Worm (Caenorhabditis elegans) whole organism, L3 larva: Measurements from ENCODE around the gene R10E4.9.
A peak's percentile ranks its signal among the peaks of the same experiment; 100 is the strongest.

Experiments
- ZK546.5 ChIP-seq: sonication (generic microtip); optimal IDR thresholded peaks from 2 replicates; lab custom pipeline; 2017; ENCODE audit warnings: missing biosample characterization, missing genetic modification characterization
- aly-2 ChIP-seq: fragments of 150-350 bp; optimal IDR thresholded peaks from 2 replicates; lab custom pipeline; 2014; ENCODE audit warnings: missing biosample characterization, missing genetic modification characterization
- ama-1 ChIP-seq: fragments of 150-350 bp; optimal IDR thresholded peaks from 2 replicates; lab custom pipeline; 2018
- ceh-16 ChIP-seq: sonication (generic microtip); optimal IDR thresholded peaks from 2 replicates; lab custom pipeline; 2017; ENCODE audit warnings: missing biosample characterization, missing genetic modification characterization
- egl-27 ChIP-seq: sonication (generic microtip); optimal IDR thresholded peaks from 4 replicates; lab custom pipeline; 2017; ENCODE audit warnings: missing biosample characterization, missing genetic modification reagents, missing genetic modification characterization
- egl-5 ChIP-seq: fragments of 150-350 bp; optimal IDR thresholded peaks from 2 replicates; lab custom pipeline; 2017; ENCODE audit warnings: missing biosample characterization, missing genetic modification reagents, missing genetic modification characterization, inconsistent platforms
- elt-1 ChIP-seq: fragments of 150-350 bp; optimal IDR thresholded peaks from 2 replicates; lab custom pipeline; 2014; ENCODE audit warnings: missing biosample characterization, missing genetic modification characterization
- elt-3 ChIP-seq, 3 experiments: fragments of 150-350 bp in 1 of 3; sonication (generic microtip) in 2 of 3; optimal IDR thresholded peaks; 2 replicates in 2 of 3; 4 replicates in 1 of 3; lab custom pipeline; 2014 to 2017; ENCODE audit warnings: missing biosample characterization in 3 of 3, missing genetic modification characterization in 3 of 3
- eor-1 ChIP-seq, 2 experiments: fragments of 150-350 bp; optimal IDR thresholded peaks; 2 replicates each; lab custom pipeline; 2014 to 2018; ENCODE audit warnings: missing biosample characterization in 2 of 2, missing genetic modification characterization in 2 of 2
- fkh-10 ChIP-seq: sonication (generic microtip); optimal IDR thresholded peaks from 2 replicates; lab custom pipeline; 2017; ENCODE audit warnings: missing biosample characterization, missing genetic modification reagents, missing genetic modification characterization
- hmg-11 ChIP-seq: sonication (generic microtip); optimal IDR thresholded peaks from 2 replicates; lab custom pipeline; 2016; ENCODE audit warnings: missing genetic modification characterization, missing compliant biosample characterization
- lin-15B ChIP-seq: fragments of 150-350 bp; optimal IDR thresholded peaks from 2 replicates; lab custom pipeline; 2014; ENCODE audit warnings: missing biosample characterization, missing genetic modification characterization
- lin-39 ChIP-seq: fragments of 150-350 bp; optimal IDR thresholded peaks from 2 replicates; lab custom pipeline; 2018; ENCODE audit warnings: missing biosample characterization, missing genetic modification reagents, missing genetic modification characterization
- lsy-12 ChIP-seq: sonication (generic microtip); optimal IDR thresholded peaks from 2 replicates; lab custom pipeline; 2016; ENCODE audit warnings: mild to moderate bottlenecking, missing genetic modification characterization, missing compliant biosample characterization
- mdl-1 ChIP-seq: fragments of 150-350 bp; optimal IDR thresholded peaks from 2 replicates; lab custom pipeline; 2014; ENCODE audit warnings: missing biosample characterization, missing genetic modification characterization
- mml-1 ChIP-seq: fragments of 150-350 bp; sonication (generic microtip); optimal IDR thresholded peaks from 3 replicates; lab custom pipeline; 2014; ENCODE audit warnings: missing biosample characterization, missing genetic modification characterization
- nfya-1 ChIP-seq: sonication (generic microtip); optimal IDR thresholded peaks from 2 replicates; lab custom pipeline; 2017; ENCODE audit warnings: missing genetic modification characterization, mild to moderate bottlenecking, missing compliant biosample characterization, antibody characterized with exemption, moderate library complexity; ENCODE audit not compliant: insufficient read depth
- nhr-12 ChIP-seq: fragments of 150-350 bp; optimal IDR thresholded peaks from 2 replicates; lab custom pipeline; 2014; ENCODE audit warnings: missing biosample characterization, missing genetic modification characterization
- nhr-23 ChIP-seq: fragments of 150-350 bp; optimal IDR thresholded peaks from 2 replicates; lab custom pipeline; 2014; ENCODE audit warnings: missing biosample characterization, missing genetic modification reagents, missing genetic modification characterization
- nhr-25 ChIP-seq: sonication (generic microtip); optimal IDR thresholded peaks from 2 replicates; lab custom pipeline; 2017; ENCODE audit warnings: missing biosample characterization, missing genetic modification characterization
- nhr-43 ChIP-seq: sonication (generic microtip); optimal IDR thresholded peaks from 2 replicates; lab custom pipeline; 2016; ENCODE audit warnings: mild to moderate bottlenecking, missing genetic modification characterization, missing compliant biosample characterization; ENCODE audit not compliant: poor library complexity, severe bottlenecking
- nhr-77 ChIP-seq: fragments of 150-350 bp; optimal IDR thresholded peaks from 2 replicates; lab custom pipeline; 2014; ENCODE audit warnings: missing biosample characterization, missing genetic modification characterization
- pha-4 ChIP-seq: fragments of 150-350 bp; optimal IDR thresholded peaks from 2 replicates; lab custom pipeline; 2014; ENCODE audit warnings: missing biosample characterization, missing genetic modification reagents, missing genetic modification characterization
- pqm-1 ChIP-seq: fragments of 150-350 bp; optimal IDR thresholded peaks from 2 replicates; lab custom pipeline; 2017; ENCODE audit warnings: missing biosample characterization, missing genetic modification characterization, inconsistent platforms
- snpc-4 ChIP-seq: fragments of 150-350 bp; optimal IDR thresholded peaks from 2 replicates; lab custom pipeline; 2014; ENCODE audit warnings: missing biosample characterization, missing genetic modification characterization
- unc-62 ChIP-seq: fragments of 150-350 bp; sonication (generic microtip); optimal IDR thresholded peaks from 4 replicates; lab custom pipeline; 2014; ENCODE audit warnings: missing biosample characterization, missing genetic modification reagents, missing genetic modification characterization
- ztf-11 ChIP-seq: fragments of 150-350 bp; optimal IDR thresholded peaks from 2 replicates; lab custom pipeline; 2014; ENCODE audit warnings: missing biosample characterization, missing genetic modification characterization
- ztf-4 ChIP-seq: fragments of 150-350 bp; optimal IDR thresholded peaks from 2 replicates; lab custom pipeline; 2014; ENCODE audit warnings: missing biosample characterization, missing genetic modification characterization

R10E4.9 gene

ce11 chrIII:4280215-4281173, 21.7 kb downstream of the R10E4.9 start, which contains the start of gene sup-26:
Gene sup-26 (minus strand): TSS chrIII:4280224.
- TF ChIP-seq lin-39 (tag; lab: Kevin White, UChicago) (peak; percentile 23), ztf-4 (no peak), nhr-25 (tag; lab: Kevin White, UChicago) (peak; percentile 41), elt-3 (tag; optimal IDR thresholded peaks at IDR 0.05; lab: Kevin White, UChicago) (peak in 1 of 3 experiments; percentile 45), ama-1 (lab: Kevin White, UChicago) (peak; percentile 7), nfya-1 (tag; lab: Kevin White, UChicago) (no peak), pha-4 (peak; percentile 38), mdl-1 (tag; lab: Kevin White, UChicago) (peak; percentile 2), nhr-23 (tag; lab: Kevin White, UChicago) (peak; percentile 44), aly-2 (tag; lab: Kevin White, UChicago) (no peak)

ce11 chrIII:4278203-4278602, 24.0 kb downstream of the R10E4.9 start:
- no peak for TF ChIP-seq nhr-77 (tag; lab: Kevin White, UChicago)
- no peak for TF ChIP-seq lin-15B (tag; lab: Kevin White, UChicago)
- TF ChIP-seq hmg-11 (tag; lab: Kevin White, UChicago): no peak
- TF ChIP-seq egl-5 (tag; lab: Kevin White, UChicago): no peak
- no peak for TF ChIP-seq nhr-12 (tag; lab: Kevin White, UChicago)
- no peak for TF ChIP-seq snpc-4 (tag; lab: Kevin White, UChicago)
- no peak for TF ChIP-seq pha-4

DNA sequence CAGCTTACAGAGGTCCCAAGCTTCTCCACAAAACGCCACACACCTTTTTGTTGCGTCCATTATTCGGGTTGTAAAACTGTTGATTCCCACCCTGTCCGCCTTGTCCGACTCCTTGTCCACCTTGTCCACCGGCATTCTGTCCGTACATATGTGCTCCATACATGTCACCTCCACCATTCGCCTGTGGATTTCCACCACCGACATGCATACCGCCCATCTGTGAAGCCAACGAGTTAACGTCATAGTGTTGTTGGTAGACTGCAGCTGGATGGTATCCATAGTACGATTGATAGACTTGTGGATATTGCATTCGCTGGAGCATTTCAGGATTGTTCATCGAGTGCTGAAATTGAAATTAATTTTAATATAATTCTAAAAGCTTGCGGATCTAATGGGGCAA, 24.4 kb downstream of the R10E4.9 start:
- TF ChIP-seq ceh-16 (tag; lab: Kevin White, UChicago): no peak
- TF ChIP-seq egl-27 (tag; lab: Kevin White, UChicago): no peak
- no peak for TF ChIP-seq fkh-10
- no peak for TF ChIP-seq elt-1
- no peak for TF ChIP-seq lin-39 (tag; lab: Kevin White, UChicago)
- no peak for TF ChIP-seq elt-3 (tag; optimal IDR thresholded peaks at IDR 0.05; lab: Kevin White, UChicago)
- no peak for TF ChIP-seq nhr-43
- TF ChIP-seq nhr-77 (tag; lab: Kevin White, UChicago): no peak

ce11 chrIII:4276277-4276676, 25.9 kb downstream of the R10E4.9 start:
- TF ChIP-seq ZK546.5 (tag; lab: Kevin White, UChicago) (no peak), lsy-12 (tag; lab: Kevin White, UChicago) (no peak), nhr-25 (tag; lab: Kevin White, UChicago) (no peak), eor-1 (tag; optimal IDR thresholded peaks at IDR 0.05; lab: Kevin White, UChicago) (no peak), ceh-16 (tag; lab: Kevin White, UChicago) (no peak), pha-4 (no peak), ztf-4 (no peak), nhr-12 (tag; lab: Kevin White, UChicago) (no peak), egl-27 (tag; lab: Kevin White, UChicago) (no peak), pqm-1 (tag; lab: Kevin White, UChicago) (no peak), unc-62 (GFP tag; lab: Kevin White, UChicago) (no peak), ztf-11 (tag; lab: Kevin White, UChicago) (no peak), fkh-10 (no peak), nhr-77 (tag; lab: Kevin White, UChicago) (no peak)
- TF ChIP-seq, all 47 proteins: peak for 0

ce11 chrIII:4275704-4276103, 26.5 kb downstream of the R10E4.9 start:
- TF ChIP-seq lin-15B (tag; lab: Kevin White, UChicago) (peak; percentile 17), nfya-1 (tag; lab: Kevin White, UChicago) (peak; percentile 98), mdl-1 (tag; lab: Kevin White, UChicago) (no peak)
- TF ChIP-seq, all 47 proteins: peak for 2

ce11 chrIII:4274524-4274923, 27.7 kb downstream of the R10E4.9 start:
- peak; percentile 27 for TF ChIP-seq mml-1 (tag; lab: Kevin White, UChicago)
- TF ChIP-seq ama-1 (lab: Kevin White, UChicago): no peak
